Worm (Caenorhabditis elegans) whole organism, L2 larva: Measurements from ENCODE around the gene fbxa-69.
"Not testable (repeated sequence)": the region's sequence is repeated elsewhere in the genome, so short reads cannot be mapped to it uniquely, and the experiment has no call there.

ENCODE experiments used
- C34F6.9 ChIP-seq: fragments of 150-350 bp; optimal IDR thresholded peaks from 2 replicates; lab custom pipeline; 2014; ENCODE audit warnings: missing biosample characterization, missing genetic modification characterization
- R02D3.7 ChIP-seq: fragments of 150-350 bp; optimal IDR thresholded peaks from 2 replicates; lab custom pipeline; 2014; ENCODE audit warnings: missing biosample characterization, missing genetic modification characterization
- alr-1 ChIP-seq: fragments of 150-350 bp; optimal IDR thresholded peaks from 2 replicates; lab custom pipeline; 2014; ENCODE audit warnings: missing biosample characterization, missing genetic modification characterization
- aly-2 ChIP-seq: fragments of 150-350 bp; optimal IDR thresholded peaks from 2 replicates; lab custom pipeline; 2014; ENCODE audit warnings: missing biosample characterization, missing genetic modification characterization
- ama-1 ChIP-seq: fragments of 150-350 bp; optimal IDR thresholded peaks from 2 replicates; lab custom pipeline; 2018; ENCODE audit warnings: inconsistent platforms
- ceh-16 ChIP-seq: fragments of 150-350 bp; optimal IDR thresholded peaks from 2 replicates; lab custom pipeline; 2014; ENCODE audit warnings: missing biosample characterization, missing genetic modification characterization
- ceh-82 ChIP-seq: fragments of 150-350 bp; optimal IDR thresholded peaks from 2 replicates; lab custom pipeline; 2014; ENCODE audit warnings: missing biosample characterization, missing genetic modification characterization
- crh-2 ChIP-seq: sonication (generic microtip); optimal IDR thresholded peaks from 2 replicates; lab custom pipeline; 2017; ENCODE audit warnings: missing biosample characterization, missing genetic modification characterization
- dmd-4 ChIP-seq: sonication (generic microtip); optimal IDR thresholded peaks from 2 replicates; lab custom pipeline; 2017; ENCODE audit warnings: missing biosample characterization, missing genetic modification characterization
- egl-27 ChIP-seq: sonication (generic microtip); optimal IDR thresholded peaks from 3 replicates; lab custom pipeline; 2017; ENCODE audit warnings: missing biosample characterization, missing genetic modification reagents, missing genetic modification characterization
- elt-1 ChIP-seq: fragments of 150-350 bp; optimal IDR thresholded peaks from 2 replicates; lab custom pipeline; 2014; ENCODE audit warnings: missing biosample characterization, missing genetic modification characterization
- elt-3 ChIP-seq: sonication (generic microtip); optimal IDR thresholded peaks from 2 replicates; lab custom pipeline; 2017; ENCODE audit warnings: missing biosample characterization, missing genetic modification characterization
- gmeb-1 ChIP-seq: fragments of 150-350 bp; optimal IDR thresholded peaks from 2 replicates; lab custom pipeline; 2014; ENCODE audit warnings: missing biosample characterization, missing genetic modification characterization
- lin-11 ChIP-seq: fragments of 150-350 bp; sonication (generic microtip); optimal IDR thresholded peaks from 2 replicates; lab custom pipeline; 2014; ENCODE audit warnings: missing biosample characterization, missing genetic modification characterization, inconsistent platforms, mixed read lengths
- lin-13 ChIP-seq: fragments of 150-350 bp; optimal IDR thresholded peaks from 2 replicates; lab custom pipeline; 2014; ENCODE audit warnings: missing biosample characterization, missing genetic modification reagents, missing genetic modification characterization
- lin-39 ChIP-seq: fragments of 150-350 bp; optimal IDR thresholded peaks from 2 replicates; lab custom pipeline; 2014; ENCODE audit warnings: missing biosample characterization, missing genetic modification reagents, missing genetic modification characterization
- lsy-2 ChIP-seq, 2 experiments: fragments of 150-350 bp in 1 of 2; sonication (generic microtip) in 1 of 2; optimal IDR thresholded peaks; 2 replicates each; lab custom pipeline; 2014 to 2017; ENCODE audit warnings: missing biosample characterization in 2 of 2, missing genetic modification characterization in 2 of 2
- mab-5 ChIP-seq: fragments of 150-350 bp; optimal IDR thresholded peaks from 2 replicates; lab custom pipeline; 2014; ENCODE audit warnings: missing biosample characterization, missing genetic modification characterization
- mbf-1 ChIP-seq: sonication (generic microtip); optimal IDR thresholded peaks from 2 replicates; lab custom pipeline; 2017; ENCODE audit warnings: missing biosample characterization, missing genetic modification characterization
- nhr-10 ChIP-seq: sonication (generic microtip); optimal IDR thresholded peaks from 2 replicates; lab custom pipeline; 2017; ENCODE audit warnings: missing biosample characterization, missing genetic modification characterization
- nhr-11 ChIP-seq: fragments of 150-350 bp; optimal IDR thresholded peaks from 2 replicates; lab custom pipeline; 2014; ENCODE audit warnings: missing biosample characterization, missing genetic modification characterization
- nhr-12 ChIP-seq: fragments of 150-350 bp; optimal IDR thresholded peaks from 2 replicates; lab custom pipeline; 2014; ENCODE audit warnings: missing biosample characterization, missing genetic modification characterization
- nhr-21 ChIP-seq: fragments of 150-350 bp; optimal IDR thresholded peaks from 2 replicates; lab custom pipeline; 2014; ENCODE audit warnings: missing biosample characterization, missing genetic modification characterization
- nhr-23 ChIP-seq: fragments of 150-350 bp; optimal IDR thresholded peaks from 2 replicates; lab custom pipeline; 2014; ENCODE audit warnings: missing biosample characterization, missing genetic modification reagents, missing genetic modification characterization
- nhr-237 ChIP-seq: fragments of 150-350 bp; optimal IDR thresholded peaks from 2 replicates; lab custom pipeline; 2014; ENCODE audit warnings: missing biosample characterization, missing genetic modification characterization
- nhr-25 ChIP-seq: fragments of 150-350 bp; sonication (generic microtip); optimal IDR thresholded peaks from 3 replicates; lab custom pipeline; 2014; ENCODE audit warnings: missing biosample characterization, missing genetic modification characterization
- nhr-77 ChIP-seq: fragments of 150-350 bp; optimal IDR thresholded peaks from 2 replicates; lab custom pipeline; 2014; ENCODE audit warnings: missing biosample characterization, missing genetic modification characterization
- peb-1 ChIP-seq: fragments of 150-350 bp; optimal IDR thresholded peaks from 2 replicates; lab custom pipeline; 2014; ENCODE audit warnings: missing biosample characterization, missing genetic modification characterization
- sem-4 ChIP-seq: fragments of 150-350 bp; optimal IDR thresholded peaks from 2 replicates; lab custom pipeline; 2014; ENCODE audit warnings: missing biosample characterization, missing genetic modification reagents, missing genetic modification characterization
- skn-1 ChIP-seq: sonication (generic microtip); optimal IDR thresholded peaks from 2 replicates; lab custom pipeline; 2017; ENCODE audit warnings: missing biosample characterization, missing genetic modification characterization
- sma-9 ChIP-seq, 2 experiments: fragments of 150-350 bp in 1 of 2; sonication (generic microtip) in 1 of 2; optimal IDR thresholded peaks; 2 replicates each; lab custom pipeline; 2014 to 2016; ENCODE audit warnings: missing genetic modification characterization in 2 of 2, mild to moderate bottlenecking in 1 of 2, missing biosample characterization in 1 of 2, missing compliant biosample characterization in 1 of 2, missing genetic modification reagents in 1 of 2, moderate library complexity in 1 of 2
- snpc-4 ChIP-seq: fragments of 150-350 bp; optimal IDR thresholded peaks from 2 replicates; lab custom pipeline; 2014; ENCODE audit warnings: missing biosample characterization, missing genetic modification characterization
- unc-39 ChIP-seq: fragments of 150-350 bp; optimal IDR thresholded peaks from 2 replicates; lab custom pipeline; 2014; ENCODE audit warnings: missing biosample characterization, missing genetic modification characterization
- unc-62 ChIP-seq: fragments of 150-350 bp; optimal IDR thresholded peaks from 2 replicates; lab custom pipeline; 2014; ENCODE audit warnings: missing biosample characterization, missing genetic modification reagents, missing genetic modification characterization
- ztf-1 ChIP-seq: fragments of 200-800 bp; sonication (Bioruptor generic); conservative IDR thresholded peaks from 2 replicates; pipeline ENCODE4 v1.3.6; 2022; ENCODE audit warnings: missing genetic modification characterization, missing compliant biosample characterization
- ztf-11 ChIP-seq: sonication (generic microtip); optimal IDR thresholded peaks from 2 replicates; lab custom pipeline; 2017; ENCODE audit warnings: missing biosample characterization, missing genetic modification characterization
- ztf-4 ChIP-seq: fragments of 150-350 bp; optimal IDR thresholded peaks from 2 replicates; lab custom pipeline; 2014; ENCODE audit warnings: missing biosample characterization, missing genetic modification characterization

The fbxa-69 gene

DNA sequence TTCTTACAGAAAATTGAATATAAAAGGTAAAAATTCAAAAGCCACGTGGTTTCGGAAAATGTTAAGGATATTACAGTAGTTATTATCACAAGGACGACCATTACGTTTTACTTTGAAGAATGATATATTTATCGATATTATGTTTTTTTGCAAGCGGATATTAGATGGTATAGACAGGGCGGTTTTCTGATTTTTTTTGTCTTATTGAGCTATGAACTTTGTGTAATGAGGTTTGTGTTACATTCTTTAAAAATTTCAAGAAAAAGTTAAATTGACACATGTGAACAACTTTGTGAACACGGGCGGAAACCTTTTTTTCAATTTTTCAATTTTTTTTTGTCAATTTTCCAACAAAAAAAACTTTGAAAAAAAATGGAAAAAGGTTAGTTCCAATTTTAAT is 9.1 kb upstream of the fbxa-69 start, which contains the start of gene srbc-50:
Gene srbc-50 (minus strand): TSS at position 101 of the 400 bp plus-strand sequence.
- TF ChIP-seq elt-3 (tag; lab: Kevin White, UChicago) (no peak), crh-2 (tag; lab: Kevin White, UChicago) (no peak)

DNA sequence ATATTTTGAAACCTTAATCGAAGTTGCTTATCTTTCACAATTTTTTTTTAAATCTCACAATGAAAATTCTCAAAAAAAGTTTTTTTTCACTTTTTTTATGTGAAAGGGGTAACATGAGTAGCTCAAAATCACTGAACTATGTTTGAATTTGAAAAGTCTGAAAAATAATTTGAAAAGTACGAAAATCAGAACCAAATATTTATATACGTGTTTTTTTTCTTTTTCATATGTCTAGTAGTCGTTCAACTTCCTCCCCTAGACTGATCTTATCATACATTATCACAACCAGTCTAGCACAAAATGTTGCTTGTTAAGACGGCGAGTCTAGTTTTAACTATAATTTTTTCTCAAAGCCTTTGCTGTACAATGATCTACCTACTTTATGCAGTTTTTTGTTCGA is 5.6 kb upstream of the fbxa-69 start, which contains the start of gene srbc-49:
Gene srbc-49 (plus strand): TSS at position 301 of the 400 bp plus-strand sequence.
- TF ChIP-seq ama-1 (lab: Kevin White, UChicago) (no peak), egl-27 (tag; lab: Kevin White, UChicago) (no peak), sem-4 (tag; lab: Kevin White, UChicago) (no peak), lin-11 (tag; lab: Kevin White, UChicago) (no peak), gmeb-1 (tag; lab: Kevin White, UChicago) (no peak), peb-1 (no peak), mbf-1 (tag; lab: Kevin White, UChicago) (no peak)

DNA sequence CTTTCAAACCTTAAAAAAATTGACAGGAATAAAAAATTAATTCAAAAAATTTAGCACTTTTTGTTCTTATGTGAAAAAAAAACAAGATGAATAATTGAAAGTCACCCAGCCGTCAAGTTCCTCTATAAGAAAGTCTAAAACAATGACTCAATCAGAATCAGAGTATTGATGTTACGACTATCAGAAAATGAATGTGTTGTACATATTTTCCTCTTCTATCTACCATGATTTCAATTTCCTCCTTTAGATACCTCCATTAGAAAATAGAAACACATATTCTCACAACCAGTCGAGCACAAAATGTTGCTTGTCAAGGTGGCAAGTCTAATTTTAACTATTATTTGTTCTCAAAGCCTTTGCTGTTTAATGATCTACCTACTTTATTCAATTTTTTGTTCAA is 4.2 kb upstream of the fbxa-69 start, which contains the start of gene srbc-48:
Gene srbc-48 (plus strand): TSS at position 301 of the 400 bp plus-strand sequence.
- TF ChIP-seq mab-5 (tag; lab: Kevin White, UChicago): no peak
- no peak for TF ChIP-seq peb-1
- no peak for TF ChIP-seq nhr-10 (tag; lab: Kevin White, UChicago)
- no peak for TF ChIP-seq lin-13 (GFP tag; lab: Kevin White, UChicago)
- no peak for TF ChIP-seq nhr-21 (tag; lab: Kevin White, UChicago)
- no peak for TF ChIP-seq R02D3.7
- no peak for TF ChIP-seq nhr-237 (tag; lab: Kevin White, UChicago)

DNA sequence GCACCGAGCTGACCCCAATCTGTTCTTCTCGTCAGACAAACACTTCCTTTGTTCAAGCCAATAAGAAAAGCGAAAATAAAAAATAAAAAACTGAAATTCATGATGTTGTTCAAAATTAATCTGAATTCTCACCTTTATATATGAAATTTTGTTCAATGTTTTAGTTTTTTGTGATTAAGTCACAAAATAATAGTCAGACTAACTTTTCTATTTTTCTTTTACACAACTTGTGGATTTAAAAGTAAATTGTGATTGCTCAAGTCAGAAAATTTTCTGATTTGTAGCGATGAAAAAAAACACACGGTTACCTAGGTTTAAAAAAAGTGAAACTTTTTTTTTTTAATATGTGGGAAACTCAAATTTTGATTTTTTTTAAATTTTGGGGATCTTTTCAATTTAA is 2.0 kb upstream of the fbxa-69 start, which contains the start of gene abf-3:
Gene abf-3 (minus strand): TSS at position 101 of the 400 bp plus-strand sequence.
- TF ChIP-seq unc-62: no peak
- no peak for TF ChIP-seq snpc-4
- no peak for TF ChIP-seq nhr-25 (tag; lab: Kevin White, UChicago)
- no peak for TF ChIP-seq lin-39 (tag; lab: Kevin White, UChicago)
- no peak for TF ChIP-seq ceh-16 (tag; lab: Kevin White, UChicago)
- no peak for TF ChIP-seq alr-1
- no peak for TF ChIP-seq skn-1

DNA sequence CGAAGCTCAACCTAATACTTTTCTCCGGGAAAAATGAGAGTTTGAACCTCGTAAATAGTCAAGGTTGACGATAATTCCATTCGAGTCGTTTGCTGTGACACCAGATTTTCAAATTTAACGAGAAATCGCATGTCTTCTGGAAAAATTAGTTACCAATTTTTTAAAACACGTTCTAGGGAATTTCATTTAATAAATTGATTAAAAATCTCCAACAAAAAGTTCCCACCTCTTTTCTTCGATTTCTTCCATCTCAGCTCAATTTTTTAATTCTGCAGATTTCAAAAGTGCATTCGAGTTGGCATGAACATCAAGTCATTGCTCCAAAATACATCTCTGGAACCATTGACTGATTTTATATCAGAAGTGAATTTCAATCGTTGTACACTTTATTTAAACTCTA is 3.8 kb downstream of the fbxa-69 start, which contains the start of gene nhr-282:
Gene nhr-282 (plus strand): TSS at position 301 of the 400 bp plus-strand sequence.
- not testable (repeated sequence) for TF ChIP-seq ztf-11, elt-1, nhr-237 (tag; lab: Kevin White, UChicago)

DNA sequence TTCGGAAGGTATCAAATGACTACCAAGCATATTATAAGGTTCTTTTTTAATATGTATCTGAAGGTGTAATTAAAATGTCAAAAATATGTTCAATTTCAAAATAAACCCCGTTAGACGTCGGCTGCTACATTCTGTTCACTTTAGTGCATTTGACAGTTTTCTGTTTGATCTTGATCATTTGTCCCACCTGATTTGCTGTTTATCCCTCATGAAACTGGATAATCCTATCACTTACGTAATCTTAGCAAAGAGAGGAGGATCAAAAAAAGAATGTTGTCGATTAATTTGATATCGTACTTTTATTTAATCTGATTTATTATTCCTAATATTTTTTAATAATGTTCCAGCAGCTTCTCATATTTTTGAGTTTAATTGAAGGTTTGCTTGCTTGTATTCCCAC is 5.3 kb downstream of the fbxa-69 start, which contains the start of gene F54B8.1:
Gene F54B8.1 (plus strand): TSS at position 301 of the 400 bp plus-strand sequence.
- no peak for TF ChIP-seq nhr-23 (tag; lab: Kevin White, UChicago)
- TF ChIP-seq unc-39: no peak
- TF ChIP-seq peb-1: no peak
- no peak for TF ChIP-seq nhr-11 (tag; lab: Kevin White, UChicago)
- no peak for TF ChIP-seq nhr-10 (tag; lab: Kevin White, UChicago)
- no peak for TF ChIP-seq lsy-2 (tag; optimal IDR thresholded peaks at IDR 0.05; lab: Kevin White, UChicago)
- TF ChIP-seq unc-62: no peak
- no peak for TF ChIP-seq lin-13 (GFP tag; lab: Kevin White, UChicago)
- no peak for TF ChIP-seq R02D3.7
- no peak for TF ChIP-seq elt-3 (tag; lab: Kevin White, UChicago)
- TF ChIP-seq ztf-11 (tag; lab: Kevin White, UChicago): no peak
- TF ChIP-seq sma-9 (GFP tag; optimal IDR thresholded peaks at IDR 0.05; lab: Kevin White, UChicago): no peak
- no peak for TF ChIP-seq sma-9 (tag; optimal IDR thresholded peaks at IDR 0.05; lab: Kevin White, UChicago)
- TF ChIP-seq nhr-21 (tag; lab: Kevin White, UChicago): no peak
- TF ChIP-seq, all 48 proteins: peak for 0

DNA sequence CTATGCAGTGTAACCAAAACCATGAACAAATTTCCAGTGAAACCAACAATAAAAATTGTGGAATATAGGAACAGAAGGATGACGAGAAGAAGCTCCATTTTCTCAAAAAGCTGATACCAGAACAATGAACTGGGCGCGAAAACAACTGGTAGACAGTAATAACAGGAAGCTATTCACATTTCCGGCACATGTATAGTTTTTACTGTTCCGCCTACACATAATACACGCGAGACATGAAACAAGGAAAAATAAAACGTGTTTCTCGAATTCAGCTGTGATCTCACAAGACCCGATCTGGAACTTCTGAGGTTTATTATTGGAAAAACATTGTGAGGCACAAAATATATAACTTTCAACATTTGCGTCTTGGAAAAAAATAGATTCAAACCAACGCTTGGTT is 6.2 kb downstream of the fbxa-69 start, which contains the start of gene srsx-36:
Gene srsx-36 (minus strand): TSS at position 101 of the 400 bp plus-strand sequence.
- no peak for TF ChIP-seq skn-1
- TF ChIP-seq aly-2 (tag; lab: Kevin White, UChicago): no peak
- no peak for TF ChIP-seq crh-2 (tag; lab: Kevin White, UChicago)
- TF ChIP-seq ama-1 (lab: Kevin White, UChicago): no peak
- no peak for TF ChIP-seq gmeb-1 (tag; lab: Kevin White, UChicago)
- TF ChIP-seq ztf-4: no peak
- TF ChIP-seq mbf-1 (tag; lab: Kevin White, UChicago): no peak
- TF ChIP-seq ceh-82 (tag; lab: Kevin White, UChicago): no peak
- TF ChIP-seq ztf-1: no peak
- no peak for TF ChIP-seq elt-1 (tag; lab: Kevin White, UChicago)
- TF ChIP-seq nhr-77 (tag; lab: Kevin White, UChicago): no peak
- TF ChIP-seq dmd-4 (tag; lab: Kevin White, UChicago): no peak
- no peak for TF ChIP-seq ceh-16 (tag; lab: Kevin White, UChicago)
- TF ChIP-seq C34F6.9 (tag; lab: Kevin White, UChicago): no peak
- TF ChIP-seq unc-39: no peak
- TF ChIP-seq alr-1: no peak
- no peak for TF ChIP-seq ztf-11 (tag; lab: Kevin White, UChicago)
- no peak for TF ChIP-seq sem-4 (tag; lab: Kevin White, UChicago)
- no peak for TF ChIP-seq lsy-2 (tag; optimal IDR thresholded peaks at IDR 0.05; lab: Kevin White, UChicago)
- TF ChIP-seq nhr-12: no peak
- TF ChIP-seq, all 48 proteins: peak for 0
